Worm (Caenorhabditis elegans): Measurements from ENCODE around the gene mdh-1.

- TF ChIP-seq tab-1 (GFP tag; IDR thresholded peaks at IDR 0.05) (no peak), flt-1 (GFP tag; IDR thresholded peaks at IDR 0.05) (no peak), ref-1 (GFP tag; conservative IDR thresholded peaks at IDR 0.05) (no peak)
Measured at ce11 chrV:6493821-6494220, 22.5 kb downstream of the mdh-1 start, which contains the start of gene cpt-6.

All from whole organism, midembryonic.